Worm (Caenorhabditis elegans): ENCODE data around the gene srg-15.

Gene srg-15

DNA sequence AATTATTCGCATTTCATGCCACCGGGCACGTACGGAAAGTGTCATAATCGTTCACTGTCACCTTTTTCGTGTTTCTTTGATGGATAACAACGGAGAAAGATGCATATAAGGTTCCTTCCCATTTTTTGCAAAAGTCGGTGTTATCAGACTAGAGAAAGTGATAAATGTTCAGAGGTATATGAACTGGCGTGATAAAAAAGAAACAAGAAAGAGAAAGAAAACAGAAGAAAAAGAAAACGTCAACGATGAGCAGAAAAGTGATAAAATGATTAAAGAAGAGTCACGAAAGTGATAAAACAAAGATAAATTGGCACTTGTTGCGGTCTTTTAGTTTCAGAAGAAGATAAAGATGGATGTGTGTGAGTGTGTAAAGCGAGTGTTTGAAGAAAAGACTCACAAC, 20.1 kb upstream of the srg-15 start:
- TF ChIP-seq nhr-71 (tag; optimal IDR thresholded peaks at IDR 0.05) (no peak), rnt-1 (tag; optimal IDR thresholded peaks at IDR 0.05) (peak; percentile 32), lin-14 (GFP tag; optimal IDR thresholded peaks at IDR 0.05) (peak; percentile 23), elt-3 (tag; optimal IDR thresholded peaks at IDR 0.05) (peak in 1 of 6 experiments; percentile 46), snpc-4 (tag; optimal IDR thresholded peaks at IDR 0.05) (no peak), blmp-1 (tag; optimal IDR thresholded peaks at IDR 0.05) (peak; percentile 93)

DNA sequence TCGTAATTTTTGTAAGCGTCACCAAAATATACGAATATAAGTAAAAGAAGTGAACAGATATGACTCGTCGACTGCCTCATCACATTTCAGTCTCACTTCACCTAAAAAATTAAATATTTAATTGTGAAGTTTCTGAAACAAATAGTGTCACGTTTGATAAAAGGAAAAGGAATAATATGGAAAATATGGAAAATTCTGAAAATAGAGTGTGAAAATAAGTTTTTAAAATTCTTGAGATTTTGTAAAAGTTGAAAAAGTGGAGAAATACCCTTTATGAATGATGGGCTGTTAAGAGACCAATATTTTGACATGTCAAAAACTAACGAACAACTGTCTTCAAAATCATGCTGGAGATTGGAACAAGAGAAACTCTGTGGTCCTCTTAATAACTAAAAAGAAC, 16.5 kb upstream of the srg-15 start, which contains the start of gene T01B7.9:
TSS of gene T01B7.9 (minus strand) at position 101 of the 400 bp plus-strand sequence.
- no peak for TF ChIP-seq nhr-28 (tag; optimal IDR thresholded peaks at IDR 0.05)
- no peak for TF ChIP-seq dsc-1 (tag; optimal IDR thresholded peaks at IDR 0.05)
- TF ChIP-seq ztf-4 (tag; optimal IDR thresholded peaks at IDR 0.05) = no peak
- no peak for TF ChIP-seq hpl-2 (GFP tag; optimal IDR thresholded peaks at IDR 0.05)
- no peak for TF ChIP-seq nhr-12 (tag; optimal IDR thresholded peaks at IDR 0.05)
- no peak for TF ChIP-seq sox-4 (tag; optimal IDR thresholded peaks at IDR 0.05)
- no peak for TF ChIP-seq alr-1 (tag; optimal IDR thresholded peaks at IDR 0.05; ENCODE audit: borderline replicate concordance)
- no peak for TF ChIP-seq egl-13 (tag; optimal IDR thresholded peaks at IDR 0.05)
- no peak for TF ChIP-seq tbx-2 (tag; optimal IDR thresholded peaks at IDR 0.05)
- no peak for TF ChIP-seq nhr-77 (tag; optimal IDR thresholded peaks at IDR 0.05)
- TF ChIP-seq sptf-1 (tag; optimal IDR thresholded peaks at IDR 0.05) = no peak
- no peak for TF ChIP-seq vab-15 (tag; optimal IDR thresholded peaks at IDR 0.05)
- TF ChIP-seq tlp-1 (tag; optimal IDR thresholded peaks at IDR 0.05) = no peak
- TF ChIP-seq fkh-8 (tag; optimal IDR thresholded peaks at IDR 0.05) = no peak
- no peak for TF ChIP-seq pax-3 (tag; optimal IDR thresholded peaks at IDR 0.05)

DNA sequence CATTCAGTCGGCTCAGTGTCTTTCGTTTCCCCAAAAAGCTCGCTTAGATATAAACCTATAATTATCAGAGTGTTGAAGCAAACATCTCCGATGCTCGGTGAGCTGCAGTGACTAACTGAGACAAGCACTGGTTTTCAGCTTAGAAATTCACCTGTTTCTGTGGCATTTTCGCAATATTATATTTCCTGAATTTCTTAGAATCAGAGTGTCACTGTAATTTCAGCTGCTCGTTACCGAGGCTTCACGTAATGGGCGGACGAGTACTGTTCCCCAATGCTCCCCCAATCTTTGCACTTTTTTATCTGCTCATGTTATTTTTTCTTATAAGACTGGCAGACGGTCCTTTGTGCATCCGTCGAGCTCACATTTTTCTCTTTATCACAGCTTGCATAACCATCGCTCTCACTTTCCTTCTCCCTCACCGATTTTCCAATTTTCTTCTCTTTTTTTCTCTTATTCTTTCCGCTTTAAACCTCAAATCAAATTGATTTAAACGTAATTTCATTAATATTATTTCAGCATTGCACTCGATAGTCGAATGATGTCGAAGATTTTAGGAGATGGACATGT, 11.8 kb upstream of the srg-15 start, which contains the start of gene trcs-2:
TSS of gene trcs-2 (plus strand) at position 520 of the 570 bp plus-strand sequence.
- TF ChIP-seq nhr-71 (tag; optimal IDR thresholded peaks at IDR 0.05) (peak; percentile 5), hlh-4 (tag; optimal IDR thresholded peaks at IDR 0.05) (peak; percentile 90), efl-1 (optimal IDR thresholded peaks at IDR 0.05) (no peak), efl-1 (GFP tag; optimal IDR thresholded peaks at IDR 0.05 in 1 of 2) (no peak), fkh-8 (tag; optimal IDR thresholded peaks at IDR 0.05) (peak; percentile 22)

DNA sequence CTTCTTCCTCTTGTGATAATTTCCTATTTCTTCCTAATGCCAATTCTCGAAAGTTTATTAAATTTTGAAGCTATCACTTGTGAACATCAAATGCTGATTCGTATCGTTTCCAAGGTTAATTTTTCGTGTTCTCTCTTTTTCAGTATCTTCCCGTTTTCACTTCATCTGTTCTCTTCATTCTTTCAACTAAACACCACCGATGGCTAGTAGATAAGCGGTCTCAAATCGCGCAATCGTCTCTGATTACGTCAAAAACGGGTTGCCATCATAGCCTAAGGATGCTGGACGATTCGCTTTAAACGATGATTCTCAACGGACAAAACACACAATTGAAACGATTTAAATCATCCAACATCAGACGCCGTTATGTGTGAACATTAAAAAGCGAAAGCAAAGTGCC, 7.4 kb upstream of the srg-15 start:
- TF ChIP-seq grh-1 (GFP tag; IDR thresholded peaks at IDR 0.05) (no peak), elt-3 (tag; optimal IDR thresholded peaks at IDR 0.05) (peak in 1 of 6 experiments; percentile 19), nhr-11 (tag; optimal IDR thresholded peaks at IDR 0.05) (no peak), ztf-4 (tag; optimal IDR thresholded peaks at IDR 0.05) (peak; percentile 20), lin-14 (GFP tag; optimal IDR thresholded peaks at IDR 0.05) (peak; percentile 53), vab-15 (tag; optimal IDR thresholded peaks at IDR 0.05) (no peak), blmp-1 (tag; optimal IDR thresholded peaks at IDR 0.05) (peak; percentile 82), unc-130 (tag; optimal IDR thresholded peaks at IDR 0.05) (no peak), lir-3 (tag; optimal IDR thresholded peaks at IDR 0.05; ENCODE audit: poor library complexity) (no peak), hlh-17 (GFP tag; optimal IDR thresholded peaks at IDR 0.05; ENCODE audit: borderline replicate concordance) (no peak)

DNA sequence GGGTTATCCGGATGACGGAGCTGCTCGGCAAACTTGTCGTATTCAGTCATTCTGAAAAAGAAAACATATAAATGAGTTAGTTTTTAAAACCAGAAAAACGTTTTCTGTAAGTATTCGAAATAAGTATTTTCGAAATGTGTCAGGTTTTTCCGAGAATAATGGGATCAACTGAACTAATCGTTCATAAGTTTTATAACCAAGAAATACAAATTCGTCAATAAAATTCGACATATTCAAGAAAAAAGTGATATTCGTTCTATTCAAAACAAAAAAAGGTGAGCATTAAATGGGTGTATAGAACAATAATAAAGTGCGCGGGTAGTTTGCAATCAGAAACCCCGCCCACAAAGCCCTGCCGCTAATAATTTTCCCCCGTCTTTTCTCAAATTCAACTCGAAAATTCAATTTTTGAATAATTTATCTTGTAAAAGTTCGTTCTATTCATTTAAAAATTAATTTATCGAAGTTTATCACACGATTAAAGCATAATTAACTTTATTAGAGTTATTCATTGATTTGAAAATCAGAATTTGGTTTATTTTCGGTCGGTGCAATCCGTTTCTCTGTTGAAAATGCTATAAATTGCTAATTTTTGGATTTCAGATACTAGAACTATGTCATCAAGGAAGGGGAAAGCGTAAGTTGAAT, 6.1 kb upstream of the srg-15 start, which contains the start of the genes cyn-11 and T01B7.5:
TSS of gene cyn-11 (minus strand) at position 51 of the 648 bp plus-strand sequence.
TSS of gene T01B7.5 (plus strand) at position 598 of the 648 bp plus-strand sequence.
- TF ChIP-seq unc-86 (tag; optimal IDR thresholded peaks at IDR 0.05) (no peak), nhr-71 (tag; optimal IDR thresholded peaks at IDR 0.05) (peak; percentile 23), lin-39 (tag; optimal IDR thresholded peaks at IDR 0.05) (no peak), fkh-10 (GFP tag; optimal IDR thresholded peaks at IDR 0.05) (no peak), nhr-11 (tag; optimal IDR thresholded peaks at IDR 0.05) (no peak), unc-62 (GFP tag; optimal IDR thresholded peaks at IDR 0.05) (no peak), dpl-1 (GFP tag; optimal IDR thresholded peaks at IDR 0.05) (peak; percentile 2 to 54 (median 7)), snpc-4 (tag; optimal IDR thresholded peaks at IDR 0.05) (no peak), nhr-19 (GFP tag; conservative IDR thresholded peaks at IDR 0.05) (0 out of 2 replicates have a peak, but pooled peaks have one; percentile 20), nhr-84 (tag; optimal IDR thresholded peaks at IDR 0.05) (no peak), xbp-1 (tag; optimal IDR thresholded peaks at IDR 0.05) (peak; percentile 12), efl-1 (optimal IDR thresholded peaks at IDR 0.05) (peak; percentile 32 to 36), efl-1 (GFP tag; optimal IDR thresholded peaks at IDR 0.05 in 1 of 2) (peak; percentile 25 to 86), lin-35 (GFP tag; optimal IDR thresholded peaks at IDR 0.05) (peak; percentile 9 to 40), nhr-20 (tag; optimal IDR thresholded peaks at IDR 0.05) (peak; percentile 33), isw-1 (GFP tag; IDR thresholded peaks at IDR 0.05) (no peak), unc-130 (tag; optimal IDR thresholded peaks at IDR 0.05) (no peak), C16A3.4 (tag; optimal IDR thresholded peaks at IDR 0.05) (peak; percentile 31), fkh-4 (tag; optimal IDR thresholded peaks at IDR 0.05; ENCODE audit: borderline replicate concordance) (no peak), ets-5 (GFP tag; IDR thresholded peaks at IDR 0.05) (no peak)
